Worm (Caenorhabditis elegans) whole organism, late embryonic: ENCODE measurements around the gene K04B12.2.

Source experiments
- C08G9.2 ChIP-seq: sonication (generic microtip); optimal IDR thresholded peaks from 2 replicates; lab custom pipeline; 2016; ENCODE audit warnings: mild to moderate bottlenecking, missing genetic modification characterization, moderate library complexity, missing compliant biosample characterization
- Y22D7AL.16 ChIP-seq: sonication (generic microtip); optimal IDR thresholded peaks from 2 replicates; lab custom pipeline; 2016; ENCODE audit warnings: missing genetic modification characterization, missing compliant biosample characterization
- fkh-10 ChIP-seq: fragments of 150-350 bp; optimal IDR thresholded peaks from 2 replicates; lab custom pipeline; 2014; ENCODE audit warnings: missing biosample characterization, missing genetic modification reagents, missing genetic modification characterization
- pha-4 ChIP-seq: fragments of 150-350 bp; optimal IDR thresholded peaks from 2 replicates; lab custom pipeline; 2018; ENCODE audit warnings: missing biosample characterization, missing genetic modification reagents, missing genetic modification characterization
- sox-2 ChIP-seq: fragments of 200-800 bp; sonication (Bioruptor generic); IDR thresholded peaks from 2 replicates; pipeline ENCODE4 v1.3.6; 2022; ENCODE audit warnings: missing genetic modification reagents, missing genetic modification characterization, missing compliant biosample characterization
- unc-42 ChIP-seq: sonication (generic microtip); optimal IDR thresholded peaks from 2 replicates; lab custom pipeline; 2016; ENCODE audit warnings: missing genotype, missing genetic modification characterization, missing compliant biosample characterization

- TF ChIP-seq unc-42 (tag; lab: Kevin White, UChicago) (no peak), fkh-10 (GFP tag; lab: Kevin White, UChicago) (no peak), pha-4 (tag; lab: Kevin White, UChicago) (no peak), sox-2 (GFP tag; lab: Robert Waterston, UW) (no peak), Y22D7AL.16 (no peak), C08G9.2 (tag; lab: Kevin White, UChicago) (no peak)
These were observed 33.5 kb downstream of the K04B12.2 start for ce11 chrII:14404266-14404665.
